Fruit fly (Drosophila melanogaster) whole organism: Measurements from ENCODE around the gene CG7362.

ENCODE experiments used
- Dll ChIP-seq: fragments of >200 bp; optimal IDR thresholded peaks from 2 replicates; lab custom pipeline; 2017
- usp ChIP-seq: fragments of >200 bp; optimal IDR thresholded peaks from 2 replicates; lab custom pipeline; 2017; ENCODE audit warnings: missing biosample characterization, missing genetic modification characterization, mixed read lengths

DNA sequence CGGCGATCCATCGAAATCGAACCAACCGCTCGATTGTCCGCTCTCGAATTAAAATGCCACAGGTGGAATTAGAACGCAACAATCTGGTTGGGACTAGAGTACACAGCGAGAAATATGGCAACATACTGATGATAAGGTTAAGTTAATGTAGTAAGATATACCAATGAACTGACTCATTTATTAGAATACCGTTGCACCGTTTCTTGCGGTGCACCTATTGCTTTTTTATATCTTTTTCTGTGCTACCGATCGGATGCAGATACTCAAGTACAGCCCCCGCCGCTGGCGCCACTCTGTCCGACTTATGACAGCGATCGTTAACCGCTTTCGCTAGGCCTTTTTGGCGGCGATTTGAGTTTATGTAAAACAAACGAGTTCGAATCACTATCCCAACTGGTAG, 34.1 kb downstream of the CG7362 start:
- no peak for TF ChIP-seq Dll (lab: Kevin White, UChicago)
- TF ChIP-seq usp (GFP tag; lab: Kevin White, UChicago), result no peak
